Fruit fly (Drosophila melanogaster) whole organism, embryonic: ENCODE data around the gene CG17127.

Experiments used
- Blimp-1 ChIP-seq: fragments of 200-800 bp; sonication (Bioruptor generic); optimal IDR thresholded peaks from 3 replicates; lab custom pipeline; 2018; ENCODE audit warnings: missing biosample characterization, missing genetic modification characterization, mild to moderate bottlenecking, moderate library complexity, missing genetic modification reagents
- CG12155 ChIP-seq: fragments of 200-800 bp; sonication (Bioruptor generic); optimal IDR thresholded peaks from 3 replicates; lab custom pipeline; 2016; ENCODE audit warnings: missing biosample characterization, missing genetic modification characterization
- CG14050 ChIP-seq: fragments of 200-800 bp; sonication (Bioruptor generic); IDR thresholded peaks from 3 replicates; pipeline ENCODE4 v1.3.6; 2022; ENCODE audit warnings: missing biosample characterization, missing genetic modification characterization
- CG15514 ChIP-seq: fragments of 200-800 bp; sonication (Bioruptor generic); optimal IDR thresholded peaks from 3 replicates; lab custom pipeline; 2017; ENCODE audit warnings: missing biosample characterization, missing genetic modification characterization, mild to moderate bottlenecking, moderate library complexity, missing genetic modification reagents
- CG15696 ChIP-seq: fragments of 200-800 bp; sonication (Bioruptor generic); optimal IDR thresholded peaks from 2 replicates; lab custom pipeline; 2019; ENCODE audit warnings: missing biosample characterization, mild to moderate bottlenecking, missing genetic modification characterization, moderate library complexity
- CG16779 ChIP-seq: fragments of 200-800 bp; sonication (Bioruptor generic); IDR thresholded peaks from 2 replicates; pipeline ENCODE4 v1.3.6; 2022; ENCODE audit warnings: missing biosample characterization, missing genetic modification characterization
- CG17359 ChIP-seq: fragments of 200-800 bp; sonication (Bioruptor generic); optimal IDR thresholded peaks from 3 replicates; lab custom pipeline; 2018; ENCODE audit warnings: missing biosample characterization, mild to moderate bottlenecking, missing genetic modification characterization, moderate library complexity
- CG17385 ChIP-seq: fragments of 200-800 bp; sonication (Bioruptor generic); optimal IDR thresholded peaks from 3 replicates; lab custom pipeline; 2018; ENCODE audit warnings: missing biosample characterization, mild to moderate bottlenecking, missing genetic modification characterization
- CG30431 ChIP-seq: fragments of 200-800 bp; sonication (Bioruptor generic); optimal IDR thresholded peaks from 2 replicates; lab custom pipeline; 2017; ENCODE audit warnings: missing biosample characterization, missing genetic modification characterization
- CG31441 ChIP-seq: fragments of 200-800 bp; sonication (Bioruptor generic); IDR thresholded peaks from 2 replicates; pipeline ENCODE4 v1.3.6; 2022; ENCODE audit warnings: missing biosample characterization, missing genetic modification characterization
- CG5180 ChIP-seq: fragments of 200-800 bp; sonication (Bioruptor generic); optimal IDR thresholded peaks from 3 replicates; lab custom pipeline; 2017; ENCODE audit warnings: missing biosample characterization, missing genetic modification characterization, mild to moderate bottlenecking, moderate library complexity, missing genetic modification reagents
- CG6175 ChIP-seq: fragments of 200-800 bp; sonication (Bioruptor generic); IDR thresholded peaks from 3 replicates; pipeline ENCODE4 v1.3.6; 2022; ENCODE audit warnings: missing biosample characterization, missing genetic modification characterization
- CG7556 ChIP-seq: fragments of 200-800 bp; sonication (Bioruptor generic); optimal IDR thresholded peaks from 2 replicates; lab custom pipeline; 2017; ENCODE audit warnings: missing biosample characterization, mild to moderate bottlenecking, missing genetic modification characterization
- D19A ChIP-seq: fragments of 200-800 bp; optimal IDR thresholded peaks from 3 replicates; lab custom pipeline; 2019; ENCODE audit warnings: missing biosample characterization, mild to moderate bottlenecking, missing genetic modification characterization, moderate library complexity
- Fer1 ChIP-seq: fragments of 200-800 bp; sonication (Bioruptor generic); optimal IDR thresholded peaks from 2 replicates; lab custom pipeline; 2017; ENCODE audit warnings: missing biosample characterization, mild to moderate bottlenecking, missing genetic modification characterization
- HLH4C ChIP-seq: fragments of 200-800 bp; sonication (Bioruptor generic); IDR thresholded peaks from 3 replicates; pipeline ENCODE4 v1.3.6; 2022; ENCODE audit warnings: missing biosample characterization, missing genetic modification characterization; ENCODE audit not compliant: partially characterized antibody
- Jarid2 ChIP-seq: fragments of 200-800 bp; sonication (Bioruptor generic); optimal IDR thresholded peaks from 3 replicates; lab custom pipeline; 2017; ENCODE audit warnings: mild to moderate bottlenecking, missing biosample characterization, missing genetic modification reagents, missing genetic modification characterization
- Max ChIP-seq: fragments of 200-800 bp; sonication (Bioruptor generic); optimal IDR thresholded peaks from 2 replicates; lab custom pipeline; 2016; ENCODE audit warnings: missing biosample characterization, mild to moderate bottlenecking, missing genetic modification characterization
- Sox102F ChIP-seq: fragments of 200-800 bp; sonication (Bioruptor generic); optimal IDR thresholded peaks from 2 replicates; lab custom pipeline; 2018; ENCODE audit warnings: missing biosample characterization, mild to moderate bottlenecking, missing genetic modification characterization, moderate library complexity
- Sry-β ChIP-seq: fragments of 200-800 bp; sonication (Bioruptor generic); optimal IDR thresholded peaks from 2 replicates; lab custom pipeline; 2018; ENCODE audit warnings: missing biosample characterization, mild to moderate bottlenecking, missing genetic modification characterization, moderate library complexity
- Tbp ChIP-seq: fragments of >200 bp; optimal IDR thresholded peaks from 2 replicates; lab custom pipeline; 2018; ENCODE audit warnings: missing biosample characterization, missing genetic modification characterization
- Usf ChIP-seq: fragments of 200-800 bp; sonication (Bioruptor generic); optimal IDR thresholded peaks from 2 replicates; lab custom pipeline; 2017; ENCODE audit warnings: missing genotype, missing biosample characterization, missing genetic modification characterization
- Xrp1 ChIP-seq: fragments of 200-800 bp; sonication (Bioruptor generic); IDR thresholded peaks from 2 replicates; pipeline ENCODE4 v1.3.6; 2022; ENCODE audit warnings: missing biosample characterization, missing genetic modification characterization
- YL-1 ChIP-seq: fragments of 200-800 bp; sonication (Bioruptor generic); optimal IDR thresholded peaks from 3 replicates; lab custom pipeline; 2017; ENCODE audit warnings: missing biosample characterization, mild to moderate bottlenecking, missing genetic modification characterization
- amos ChIP-seq: fragments of 200-800 bp; sonication (Bioruptor generic); IDR thresholded peaks from 2 replicates; pipeline ENCODE4 v1.3.6; 2022; ENCODE audit warnings: missing biosample characterization, missing genetic modification characterization; ENCODE audit not compliant: partially characterized antibody
- ap ChIP-seq: fragments of 200-800 bp; sonication (Bioruptor generic); IDR thresholded peaks from 2 replicates; pipeline ENCODE4 v1.3.6; 2022; ENCODE audit warnings: missing biosample characterization, missing genetic modification characterization
- ase ChIP-seq: fragments of 200-800 bp; sonication (Bioruptor generic); IDR thresholded peaks from 3 replicates; pipeline ENCODE4 v1.3.6; 2022; ENCODE audit warnings: missing biosample characterization, missing genetic modification characterization
- caup ChIP-seq: fragments of 200-800 bp; sonication (Bioruptor generic); optimal IDR thresholded peaks from 3 replicates; lab custom pipeline; 2017; ENCODE audit warnings: missing biosample characterization, mild to moderate bottlenecking, missing genetic modification characterization, moderate library complexity; ENCODE audit not compliant: severe bottlenecking
- chinmo ChIP-seq: fragments of 200-800 bp; sonication (Bioruptor generic); IDR thresholded peaks from 4 replicates; pipeline ENCODE4 v1.3.6; 2022; ENCODE audit warnings: missing biosample characterization, missing genetic modification characterization; ENCODE audit not compliant: partially characterized antibody
- crc ChIP-seq: fragments of 200-800 bp; sonication (Bioruptor generic); optimal IDR thresholded peaks from 2 replicates; lab custom pipeline; 2016; ENCODE audit warnings: missing biosample characterization, missing genetic modification characterization
- dmrt99B ChIP-seq: fragments of 200-800 bp; sonication (Bioruptor generic); optimal IDR thresholded peaks from 2 replicates; lab custom pipeline; 2018; ENCODE audit warnings: missing biosample characterization, mild to moderate bottlenecking, missing genetic modification characterization, moderate library complexity
- eve ChIP-seq, 2 experiments: fragments of >200 bp; optimal IDR thresholded peaks; 2 replicates each; lab custom pipeline; 2017; ENCODE audit warnings: missing biosample characterization in 2 of 2, missing genetic modification characterization in 2 of 2
- grau ChIP-seq: fragments of 200-800 bp; optimal IDR thresholded peaks from 3 replicates; lab custom pipeline; 2019; ENCODE audit warnings: missing biosample characterization, mild to moderate bottlenecking, missing genetic modification characterization, moderate library complexity
- hkb ChIP-seq, 2 experiments: fragments of 200-800 bp in 1 of 2; fragments of >200 bp in 1 of 2; sonication (Bioruptor generic) in 1 of 2; IDR thresholded peaks in 1 of 2; optimal IDR thresholded peaks in 1 of 2; 2 replicates each; pipeline versions ENCODE4 v1.3.6 to Lab custom; 2017 to 2022; ENCODE audit warnings: missing biosample characterization in 1 of 2, missing genetic modification characterization in 1 of 2
- jigr1 ChIP-seq: fragments of 200-800 bp; sonication (Bioruptor generic); IDR thresholded peaks from 3 replicates; pipeline ENCODE4 v1.3.6; 2022; ENCODE audit warnings: missing biosample characterization, missing genetic modification characterization
- knrl ChIP-seq: fragments of 200-800 bp; sonication (Bioruptor generic); IDR thresholded peaks from 3 replicates; pipeline ENCODE4 v1.3.6; 2022; ENCODE audit warnings: missing biosample characterization, missing genetic modification characterization; ENCODE audit not compliant: partially characterized antibody
- lab ChIP-seq: fragments of 200-800 bp; sonication (Bioruptor generic); optimal IDR thresholded peaks from 3 replicates; lab custom pipeline; 2017; ENCODE audit warnings: missing biosample characterization, missing genetic modification characterization, mild to moderate bottlenecking, moderate library complexity, missing genetic modification reagents
- luna ChIP-seq: fragments of 200-800 bp; sonication (Bioruptor generic); optimal IDR thresholded peaks from 2 replicates; lab custom pipeline; 2016; ENCODE audit warnings: missing biosample characterization, missing genetic modification characterization
- nmo ChIP-seq: fragments of 200-800 bp; sonication (Bioruptor generic); optimal IDR thresholded peaks from 2 replicates; lab custom pipeline; 2018; ENCODE audit warnings: missing biosample characterization, mild to moderate bottlenecking, missing genetic modification characterization, moderate library complexity
- otp ChIP-seq: fragments of 200-800 bp; sonication (Bioruptor generic); IDR thresholded peaks from 3 replicates; pipeline ENCODE4, ENCODE4 v1.3.6; 2022; ENCODE audit warnings: missing biosample characterization, missing genetic modification characterization
- pan ChIP-seq, 4 experiments: fragments of >200 bp in 3 of 4; fragments of 200-800 bp in 1 of 4; sonication (Bioruptor generic) in 1 of 4; optimal IDR thresholded peaks in 3 of 4; IDR thresholded peaks in 1 of 4; 2 replicates each; pipeline versions ENCODE4 v1.3.6 to Lab custom; 2017 to 2022; ENCODE audit warnings: missing biosample characterization in 2 of 4, missing genetic modification characterization in 2 of 4, mixed read lengths in 1 of 4
- pfk ChIP-seq: fragments of 200-800 bp; sonication (Bioruptor generic); optimal IDR thresholded peaks from 2 replicates; lab custom pipeline; 2018; ENCODE audit warnings: missing biosample characterization, mild to moderate bottlenecking, missing genetic modification characterization, moderate library complexity
- prd ChIP-seq, 3 experiments: fragments of >200 bp in 2 of 3; fragments of 200-800 bp in 1 of 3; sonication (Bioruptor generic) in 1 of 3; optimal IDR thresholded peaks in 2 of 3; IDR thresholded peaks in 1 of 3; 2 replicates in 2 of 3; 3 replicates in 1 of 3; pipeline versions ENCODE4 v1.3.6 to Lab custom; 2017 to 2022; ENCODE audit warnings: missing biosample characterization in 1 of 3, missing genetic modification characterization in 1 of 3
- pros ChIP-seq: fragments of 200-800 bp; sonication (Bioruptor generic); optimal IDR thresholded peaks from 3 replicates; lab custom pipeline; 2019; ENCODE audit warnings: missing biosample characterization, mild to moderate bottlenecking, missing genetic modification characterization, moderate library complexity
- ranshi ChIP-seq: fragments of 200-800 bp; sonication (Bioruptor generic); IDR thresholded peaks from 2 replicates; pipeline ENCODE4 v1.3.6; 2022; ENCODE audit warnings: missing biosample characterization, missing genetic modification characterization
- row ChIP-seq: fragments of 200-800 bp; sonication (Bioruptor generic); IDR thresholded peaks from 3 replicates; pipeline ENCODE4 v1.3.6; 2022; ENCODE audit warnings: missing biosample characterization, missing genetic modification characterization
- tll ChIP-seq, 2 experiments: fragments of 200-800 bp in 1 of 2; fragments of >200 bp in 1 of 2; sonication (Bioruptor generic) in 1 of 2; optimal IDR thresholded peaks; 2 replicates each; lab custom pipeline; 2017 to 2019; ENCODE audit warnings: missing biosample characterization in 2 of 2, missing genetic modification characterization in 2 of 2, mild to moderate bottlenecking in 1 of 2, moderate library complexity in 1 of 2
- toy ChIP-seq: fragments of 200-800 bp; sonication (Bioruptor generic); IDR thresholded peaks from 2 replicates; pipeline ENCODE4 v1.3.6; 2022; ENCODE audit warnings: missing biosample characterization, missing genetic modification characterization
- unc-4 ChIP-seq: fragments of 200-800 bp; sonication (Bioruptor generic); IDR thresholded peaks from 2 replicates; pipeline ENCODE4 v1.3.6; 2022; ENCODE audit warnings: missing biosample characterization, missing genetic modification characterization; ENCODE audit not compliant: partially characterized antibody

CG17127 gene

DNA sequence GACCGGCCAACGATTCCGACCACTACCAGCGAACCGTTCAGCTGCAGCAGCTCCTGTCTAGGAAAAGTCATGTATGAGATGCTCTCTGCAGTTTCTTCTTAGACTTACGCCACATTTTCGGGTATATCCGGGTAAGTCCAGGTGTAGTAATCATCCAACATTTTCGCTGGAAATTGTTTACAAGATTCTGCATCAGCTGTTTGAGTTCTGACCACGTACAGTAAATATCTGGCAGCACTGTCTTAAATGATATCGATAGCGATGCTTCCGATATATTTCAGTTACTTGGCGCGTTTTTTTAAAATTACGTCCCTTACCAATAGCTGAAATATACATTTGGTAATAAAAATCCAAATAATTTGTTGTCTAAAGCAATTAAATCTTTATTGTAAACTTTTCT is 27.0 kb upstream of the CG17127 start, which contains the start of gene CG6729 (continued):
- TF ChIP-seq Jarid2 (GFP tag; lab: Kevin White, UChicago) (no peak), nmo (no peak), ase (GFP tag; lab: Robert Waterston, UW) (no peak), dmrt99B (tag; lab: Kevin White, UChicago) (no peak), caup (GFP tag; lab: Kevin White, UChicago) (no peak), pfk (GFP tag; lab: Kevin White, UChicago) (no peak), knrl (GFP tag; lab: Robert Waterston, UW) (peak; percentile 61), pros (GFP tag; lab: Kevin White, UChicago) (no peak), toy (GFP tag; lab: Robert Waterston, UW) (no peak), Max (no peak), jigr1 (no peak), lab (GFP tag; lab: Kevin White, UChicago) (no peak), CG7556 (GFP tag; lab: Kevin White, UChicago) (no peak), Sry-β (no peak), CG12155 (GFP tag; lab: Kevin White, UChicago) (no peak), Fer1 (peak; percentile 18), unc-4 (GFP tag; lab: Robert Waterston, UW) (peak; percentile 81), row (no peak), CG17385 (GFP tag; lab: Kevin White, UChicago) (no peak), D19A (tag; lab: Kevin White, UChicago) (no peak), CG14050 (GFP tag; lab: Robert Waterston, UW) (no peak), pan (optimal IDR thresholded peaks at IDR 0.05; lab: Kevin White, UChicago) (no peak), pan (GFP tag; optimal IDR thresholded peaks at IDR 0.05 in 1 of 2, IDR thresholded peaks at IDR 0.05 in 1 of 2) (no peak), amos (GFP tag; lab: Robert Waterston, UW) (peak; percentile 74), Usf (no peak), YL-1 (GFP tag; lab: Kevin White, UChicago) (no peak), CG31441 (GFP tag; lab: Robert Waterston, UW) (no peak), grau (tag; lab: Kevin White, UChicago) (no peak), otp (GFP tag; lab: Robert Waterston, UW) (no peak), ranshi (GFP tag; lab: Robert Waterston, UW) (no peak), CG15514 (GFP tag; lab: Kevin White, UChicago) (peak; percentile 57), CG6175 (no peak), crc (GFP tag; lab: Kevin White, UChicago) (no peak)

DNA sequence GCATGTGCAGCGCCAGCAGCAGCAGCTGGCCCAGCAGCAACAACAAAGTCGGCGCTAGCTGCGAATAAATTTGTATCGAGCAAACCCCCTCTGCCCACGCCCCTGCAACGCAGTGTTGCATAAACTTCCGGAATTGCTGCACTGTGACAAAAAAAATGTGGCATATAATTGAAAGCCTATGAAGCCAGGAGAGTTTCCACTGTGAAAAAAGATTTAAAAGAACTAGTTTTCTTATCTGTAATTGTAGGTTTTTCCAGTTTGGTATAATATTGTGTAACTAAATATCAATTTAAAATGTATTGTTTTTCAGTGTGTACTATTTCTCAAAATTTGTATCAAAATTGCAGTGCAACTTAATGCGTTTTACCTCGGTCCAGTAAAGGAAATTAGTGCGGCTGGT is 22.4 kb upstream of the CG17127 start:
- TF ChIP-seq chinmo (GFP tag; lab: Robert Waterston, UW) (no peak), HLH4C (GFP tag; lab: Robert Waterston, UW) (no peak), Xrp1 (GFP tag; lab: Robert Waterston, UW) (peak; percentile 49; the same call in 1 of the 2 replicates), hkb (optimal IDR thresholded peaks at IDR 0.05; lab: Kevin White, UChicago) (no peak), hkb (GFP tag; IDR thresholded peaks at IDR 0.05; lab: Robert Waterston, UW) (0 out of 2 replicates have a peak, but pooled peaks have one; percentile 13), CG16779 (GFP tag; lab: Robert Waterston, UW) (no peak), CG5180 (GFP tag; lab: Kevin White, UChicago) (peak; percentile 78), Tbp (GFP tag; lab: Kevin White, UChicago) (no peak), Sox102F (GFP tag; lab: Kevin White, UChicago) (peak; percentile 32), CG15696 (tag; lab: Kevin White, UChicago) (no peak), tll (GFP tag; optimal IDR thresholded peaks at IDR 0.05; lab: Kevin White, UChicago) (no peak), eve (GFP tag; optimal IDR thresholded peaks at IDR 0.05; lab: Kevin White, UChicago) (no peak), luna (no peak), CG17359 (peak; percentile 40), Blimp-1 (peak; percentile 26), amos (GFP tag; lab: Robert Waterston, UW) (no peak), CG30431 (GFP tag; lab: Kevin White, UChicago) (no peak), ap (GFP tag; lab: Robert Waterston, UW) (0 out of 2 replicates have a peak, but pooled peaks have one; percentile 8), prd (optimal IDR thresholded peaks at IDR 0.05; lab: Kevin White, UChicago) (no peak), prd (GFP tag; IDR thresholded peaks at IDR 0.05; lab: Robert Waterston, UW) (peak; percentile 34; the same call in 2 of the 3 replicates)
